Worm (Caenorhabditis elegans) whole organism, young adult: ENCODE results near the gene C04F5.9.

Experiments used
- B0035.1 ChIP-seq: sonication (generic microtip); optimal IDR thresholded peaks from 2 replicates; lab custom pipeline; 2016; ENCODE audit warnings: missing genetic modification characterization, mild to moderate bottlenecking, missing compliant biosample characterization, missing genotype, missing genetic modification reagents
- C17E4.6 ChIP-seq: fragments of 200-800 bp; sonication (Bioruptor generic); IDR thresholded peaks from 2 replicates; pipeline ENCODE4 v1.3.6; 2022; ENCODE audit warnings: missing genetic modification reagents, missing genetic modification characterization, missing compliant biosample characterization
- F39B2.1 ChIP-seq: fragments of 200-800 bp; sonication (Bioruptor generic); IDR thresholded peaks from 2 replicates; pipeline ENCODE4 v1.3.6; 2022; ENCODE audit warnings: missing genetic modification reagents, missing genetic modification characterization, missing compliant biosample characterization
- F55B11.4 ChIP-seq: sonication (generic microtip); optimal IDR thresholded peaks from 2 replicates; lab custom pipeline; 2016; ENCODE audit warnings: missing compliant biosample characterization, missing genetic modification characterization, borderline replicate concordance; ENCODE audit not compliant: insufficient read depth
- F57C9.4 ChIP-seq: sonication (generic microtip); optimal IDR thresholded peaks from 2 replicates; lab custom pipeline; 2017; ENCODE audit warnings: mild to moderate bottlenecking, missing genetic modification characterization, missing compliant biosample characterization
- Y79H2A.3 ChIP-seq: fragments of 200-800 bp; sonication (Bioruptor generic); conservative IDR thresholded peaks from 2 replicates; pipeline ENCODE4 v1.3.6; 2022; ENCODE audit warnings: missing genetic modification reagents, missing genetic modification characterization, missing compliant biosample characterization
- ama-1 ChIP-seq, 3 experiments: fragments of 150-350 bp in 1 of 3; sonication (generic microtip) in 2 of 3; optimal IDR thresholded peaks; 2 replicates each; lab custom pipeline; 2014 to 2018; ENCODE audit warnings: missing biosample characterization in 2 of 3, missing genetic modification characterization in 2 of 3, missing genetic modification reagents in 2 of 3
- attf-3 ChIP-seq: fragments of 200-800 bp; sonication (Bioruptor generic); conservative IDR thresholded peaks from 2 replicates; pipeline ENCODE4 v1.3.6; 2022; ENCODE audit warnings: missing genetic modification reagents, missing genetic modification characterization, missing compliant biosample characterization
- attf-5 ChIP-seq: fragments of 200-800 bp; sonication (Bioruptor generic); optimal IDR thresholded peaks from 2 replicates; lab custom pipeline; 2018; ENCODE audit warnings: mild to moderate bottlenecking, missing genetic modification characterization, missing compliant biosample characterization
- attf-6 ChIP-seq: fragments of 200-800 bp; sonication (Bioruptor generic); IDR thresholded peaks from 2 replicates; pipeline ENCODE4 v1.3.6; 2022; ENCODE audit warnings: missing genetic modification reagents, missing genetic modification characterization, missing compliant biosample characterization
- ceh-58 ChIP-seq: fragments of 200-800 bp; sonication (Bioruptor generic); IDR thresholded peaks from 2 replicates; pipeline ENCODE4 v1.3.6; 2022; ENCODE audit warnings: missing genetic modification characterization, missing compliant biosample characterization
- dpff-1 ChIP-seq: sonication (generic microtip); optimal IDR thresholded peaks from 2 replicates; lab custom pipeline; 2017; ENCODE audit warnings: mild to moderate bottlenecking, missing genetic modification characterization, missing compliant biosample characterization
- ekl-4 ChIP-seq: fragments of 200-800 bp; sonication (Bioruptor generic); IDR thresholded peaks from 2 replicates; pipeline ENCODE4 v1.3.6; 2022; ENCODE audit warnings: missing genetic modification reagents, missing genetic modification characterization, missing compliant biosample characterization
- hmg-1.2 ChIP-seq: fragments of 200-800 bp; sonication (Bioruptor generic); IDR thresholded peaks from 2 replicates; pipeline ENCODE4 v1.3.6; 2022; ENCODE audit warnings: missing genetic modification reagents, missing genetic modification characterization, missing compliant biosample characterization
- hrde-1 ChIP-seq: sonication (generic microtip); optimal IDR thresholded peaks from 2 replicates; lab custom pipeline; 2016; ENCODE audit warnings: missing genetic modification characterization, mild to moderate bottlenecking, missing compliant biosample characterization, moderate library complexity, missing genotype, missing genetic modification reagents, borderline replicate concordance
- lag-1 ChIP-seq: fragments of 200-800 bp; sonication (Bioruptor generic); IDR thresholded peaks from 2 replicates; pipeline ENCODE4 v1.3.6; 2022; ENCODE audit warnings: missing genetic modification reagents, missing genetic modification characterization, missing compliant biosample characterization
- let-526 ChIP-seq: fragments of 200-800 bp; sonication (Bioruptor generic); IDR thresholded peaks from 2 replicates; pipeline ENCODE4 v1.3.6; 2022; ENCODE audit warnings: missing genetic modification reagents, missing genetic modification characterization, missing compliant biosample characterization
- lin-26 ChIP-seq: fragments of 200-800 bp; sonication (Bioruptor generic); IDR thresholded peaks from 2 replicates; pipeline ENCODE4 v1.3.6; 2022; ENCODE audit warnings: missing genetic modification reagents, missing genetic modification characterization, missing compliant biosample characterization
- lin-35 ChIP-seq, 3 experiments: fragments of 150-350 bp in 2 of 3; sonication (generic microtip) in 1 of 3; optimal IDR thresholded peaks; 2 replicates each; lab custom pipeline; 2014 to 2018; ENCODE audit warnings: missing biosample characterization in 3 of 3, missing genetic modification characterization in 3 of 3, missing genetic modification reagents in 3 of 3
- lir-1 ChIP-seq: fragments of 200-800 bp; sonication (Bioruptor generic); conservative IDR thresholded peaks from 2 replicates; pipeline ENCODE4 v1.3.6; 2022; ENCODE audit warnings: missing genetic modification reagents, missing genetic modification characterization, missing compliant biosample characterization
- madf-6 ChIP-seq: fragments of 200-800 bp; sonication (Bioruptor generic); IDR thresholded peaks from 2 replicates; pipeline ENCODE4 v1.3.6; 2022; ENCODE audit warnings: missing genetic modification reagents, missing genetic modification characterization, missing compliant biosample characterization
- mes-4 ChIP-seq: sonication (generic microtip); optimal IDR thresholded peaks from 2 replicates; lab custom pipeline; 2016; ENCODE audit warnings: missing genotype, missing genetic modification characterization, missing compliant biosample characterization
- nfya-2 ChIP-seq: fragments of 200-800 bp; sonication (Bioruptor generic); IDR thresholded peaks from 2 replicates; pipeline ENCODE4 v1.3.6; 2022; ENCODE audit warnings: missing genetic modification reagents, missing genetic modification characterization, missing compliant biosample characterization
- nfyb-1 ChIP-seq: fragments of 200-800 bp; sonication (Bioruptor generic); IDR thresholded peaks from 2 replicates; pipeline ENCODE4 v1.3.6; 2022; ENCODE audit warnings: missing genetic modification reagents, missing genetic modification characterization, missing compliant biosample characterization
- nhr-179 ChIP-seq: sonication (generic microtip); optimal IDR thresholded peaks from 2 replicates; lab custom pipeline; 2016; ENCODE audit warnings: mild to moderate bottlenecking, missing genetic modification characterization, missing compliant biosample characterization
- rec-8 ChIP-seq, 2 experiments: sonication (generic microtip); optimal IDR thresholded peaks; 2 replicates each; lab custom pipeline; 2016; ENCODE audit warnings: mild to moderate bottlenecking in 2 of 2, missing genetic modification characterization in 2 of 2, missing genetic modification reagents in 2 of 2, missing genotype in 2 of 2, missing biosample characterization in 1 of 2, missing compliant biosample characterization in 1 of 2, moderate library complexity in 1 of 2
- sdz-38 ChIP-seq: sonication (generic microtip); optimal IDR thresholded peaks from 2 replicates; lab custom pipeline; 2016; ENCODE audit warnings: missing genotype, missing genetic modification characterization, missing compliant biosample characterization
- sea-2 ChIP-seq: fragments of 200-800 bp; sonication (Bioruptor generic); IDR thresholded peaks from 2 replicates; pipeline ENCODE4 v1.3.6; 2022; ENCODE audit warnings: missing genetic modification characterization, missing compliant biosample characterization
- snpc-1.1 ChIP-seq: sonication (generic microtip); optimal IDR thresholded peaks from 2 replicates; lab custom pipeline; 2017; ENCODE audit warnings: missing genetic modification characterization, mild to moderate bottlenecking, missing compliant biosample characterization, antibody characterized with exemption, moderate library complexity, missing genotype, missing genetic modification reagents; ENCODE audit not compliant: insufficient read depth
- snpc-1.3 ChIP-seq: sonication (generic microtip); optimal IDR thresholded peaks from 2 replicates; lab custom pipeline; 2017; ENCODE audit warnings: missing genetic modification characterization, mild to moderate bottlenecking, missing compliant biosample characterization, antibody characterized with exemption, moderate library complexity, missing genotype, missing genetic modification reagents; ENCODE audit not compliant: insufficient read depth
- tbp1 ChIP-seq: fragments of 200-800 bp; sonication (Bioruptor generic); optimal IDR thresholded peaks from 2 replicates; lab custom pipeline; 2018; ENCODE audit warnings: mild to moderate bottlenecking, missing genetic modification characterization, missing compliant biosample characterization
- tlf-1 ChIP-seq: fragments of 200-800 bp; sonication (Bioruptor generic); optimal IDR thresholded peaks from 2 replicates; lab custom pipeline; 2018; ENCODE audit warnings: mild to moderate bottlenecking, missing genetic modification characterization, missing compliant biosample characterization
- unc-62 ChIP-seq: fragments of 150-350 bp; optimal IDR thresholded peaks from 2 replicates; lab custom pipeline; 2014; ENCODE audit warnings: missing biosample characterization, missing genetic modification reagents, missing genetic modification characterization
- xnd-1 ChIP-seq: sonication (generic microtip); optimal IDR thresholded peaks from 2 replicates; lab custom pipeline; 2016; ENCODE audit warnings: missing genotype, missing genetic modification reagents, missing genetic modification characterization, missing compliant biosample characterization
- zim-3 ChIP-seq: sonication (generic microtip); optimal IDR thresholded peaks from 2 replicates; lab custom pipeline; 2017; ENCODE audit warnings: mild to moderate bottlenecking, missing genetic modification characterization, moderate library complexity, missing compliant biosample characterization
- ztf-18 ChIP-seq: sonication (generic microtip); optimal IDR thresholded peaks from 2 replicates; lab custom pipeline; 2016; ENCODE audit warnings: missing genotype, mild to moderate bottlenecking, missing genetic modification characterization, missing compliant biosample characterization
- ztf-28 ChIP-seq: fragments of 200-800 bp; sonication (Bioruptor generic); IDR thresholded peaks from 2 replicates; pipeline ENCODE4 v1.3.6; 2022; ENCODE audit warnings: missing genetic modification reagents, missing genetic modification characterization, missing compliant biosample characterization

The C04F5.9 gene

ce11 chrV:5157660-5158059 lies 38.7 kb upstream of the C04F5.9 start, which contains the start of gene srx-39:
Gene srx-39, minus strand, starts transcription at chrV:5157760.
- TF ChIP-seq ama-1 (optimal IDR thresholded peaks at IDR 0.05; lab: Kevin White, UChicago) (no peak), ama-1 (GFP tag; optimal IDR thresholded peaks at IDR 0.05; lab: Kevin White, UChicago) (no peak), rec-8 (tag; optimal IDR thresholded peaks at IDR 0.05; lab: Kevin White, UChicago) (no peak), lin-26 (GFP tag; lab: Robert Waterston, UW) (no peak), nfya-2 (GFP tag; lab: Robert Waterston, UW) (no peak), hrde-1 (tag; lab: Kevin White, UChicago) (no peak), lin-35 (GFP tag; optimal IDR thresholded peaks at IDR 0.05; lab: Kevin White, UChicago) (no peak), zim-3 (tag; lab: Kevin White, UChicago) (no peak), F57C9.4 (tag; lab: Kevin White, UChicago) (no peak), ztf-28 (GFP tag; lab: Robert Waterston, UW) (no peak), F39B2.1 (GFP tag; lab: Robert Waterston, UW) (no peak), madf-6 (GFP tag; lab: Robert Waterston, UW) (no peak), let-526 (GFP tag; lab: Robert Waterston, UW) (no peak), tbp1 (GFP tag; lab: Kevin White, UChicago) (no peak), nhr-179 (tag; lab: Kevin White, UChicago) (no peak), xnd-1 (tag; lab: Kevin White, UChicago) (no peak)
- TF ChIP-seq, all 124 proteins: peak for 0

ce11 chrV:5155516-5155915 lies 36.5 kb upstream of the C04F5.9 start, which contains the start of gene srx-38:
Gene srx-38, minus strand, starts transcription at chrV:5155616.
- TF ChIP-seq snpc-1.1 (tag; lab: Kevin White, UChicago): no peak
- no peak for TF ChIP-seq attf-3 (GFP tag; lab: Robert Waterston, UW)
- TF ChIP-seq ekl-4 (GFP tag; lab: Robert Waterston, UW): no peak
- no peak for TF ChIP-seq lag-1 (GFP tag; lab: Robert Waterston, UW)
- TF ChIP-seq B0035.1 (tag; lab: Kevin White, UChicago): no peak
- no peak for TF ChIP-seq rec-8 (tag; optimal IDR thresholded peaks at IDR 0.05; lab: Kevin White, UChicago)
- no peak for TF ChIP-seq snpc-1.3
- no peak for TF ChIP-seq ceh-58
- no peak for TF ChIP-seq lir-1 (GFP tag; lab: Robert Waterston, UW)
- no peak for TF ChIP-seq attf-6 (GFP tag; lab: Robert Waterston, UW)
- no peak for TF ChIP-seq sea-2
- TF ChIP-seq hmg-1.2 (GFP tag; lab: Robert Waterston, UW): no peak
- TF ChIP-seq nfyb-1 (GFP tag; lab: Robert Waterston, UW): no peak
- no peak for TF ChIP-seq sdz-38
- TF ChIP-seq unc-62 (GFP tag; lab: Kevin White, UChicago): no peak
- no peak for TF ChIP-seq F55B11.4
- no peak for TF ChIP-seq C17E4.6 (GFP tag; lab: Robert Waterston, UW)
- TF ChIP-seq tlf-1 (GFP tag; lab: Kevin White, UChicago): no peak

- TF ChIP-seq Y79H2A.3 (GFP tag; lab: Robert Waterston, UW): no peak
Measured at ce11 chrV:5150880-5151279, 31.9 kb upstream of the C04F5.9 start, which contains the start of gene srh-130. Gene srh-130, plus strand, starts transcription at chrV:5151180.

ce11 chrV:5146394-5146793 lies 27.4 kb upstream of the C04F5.9 start, which contains the start of gene F14F9.6:
Gene F14F9.6, minus strand, starts transcription at chrV:5146494.
- TF ChIP-seq attf-5 (GFP tag; lab: Kevin White, UChicago) (no peak), dpff-1 (tag; lab: Kevin White, UChicago) (no peak), Y79H2A.3 (GFP tag; lab: Robert Waterston, UW) (no peak), mes-4 (tag; lab: Kevin White, UChicago) (no peak), ztf-18 (no peak)
